Worm (Caenorhabditis elegans) whole organism, L3 larva: Measurements from ENCODE around the gene H35B03.1.
A peak's percentile ranks its signal among the peaks of the same experiment; 100 is the strongest.

ENCODE experiments used
- R02D3.7 ChIP-seq: fragments of 150-350 bp; optimal IDR thresholded peaks from 2 replicates; lab custom pipeline; 2014; ENCODE audit warnings: missing biosample characterization, missing genetic modification characterization
- ZK546.5 ChIP-seq: sonication (generic microtip); optimal IDR thresholded peaks from 2 replicates; lab custom pipeline; 2017; ENCODE audit warnings: missing biosample characterization, missing genetic modification characterization
- aly-2 ChIP-seq: fragments of 150-350 bp; optimal IDR thresholded peaks from 2 replicates; lab custom pipeline; 2014; ENCODE audit warnings: missing biosample characterization, missing genetic modification characterization
- ama-1 ChIP-seq: fragments of 150-350 bp; optimal IDR thresholded peaks from 2 replicates; lab custom pipeline; 2018
- ceh-16 ChIP-seq: sonication (generic microtip); optimal IDR thresholded peaks from 2 replicates; lab custom pipeline; 2017; ENCODE audit warnings: missing biosample characterization, missing genetic modification characterization
- ceh-28 ChIP-seq: fragments of 150-350 bp; optimal IDR thresholded peaks from 2 replicates; lab custom pipeline; 2014; ENCODE audit warnings: missing biosample characterization, missing genetic modification reagents, missing genetic modification characterization
- ceh-82 ChIP-seq: fragments of 150-350 bp; optimal IDR thresholded peaks from 2 replicates; lab custom pipeline; 2014; ENCODE audit warnings: missing biosample characterization, missing genetic modification characterization
- ceh-9 ChIP-seq: sonication (generic microtip); optimal IDR thresholded peaks from 2 replicates; lab custom pipeline; 2018; ENCODE audit warnings: missing biosample characterization, missing genetic modification characterization
- daf-12 ChIP-seq: fragments of 150-350 bp; optimal IDR thresholded peaks from 2 replicates; lab custom pipeline; 2014; ENCODE audit warnings: missing biosample characterization, missing genetic modification reagents, missing genetic modification characterization
- egl-27 ChIP-seq: sonication (generic microtip); optimal IDR thresholded peaks from 4 replicates; lab custom pipeline; 2017; ENCODE audit warnings: missing biosample characterization, missing genetic modification reagents, missing genetic modification characterization
- egl-5 ChIP-seq: fragments of 150-350 bp; optimal IDR thresholded peaks from 2 replicates; lab custom pipeline; 2017; ENCODE audit warnings: missing biosample characterization, missing genetic modification reagents, missing genetic modification characterization, inconsistent platforms
- elt-2 ChIP-seq: sonication (generic microtip); optimal IDR thresholded peaks from 2 replicates; lab custom pipeline; 2016; ENCODE audit warnings: missing genetic modification reagents, mild to moderate bottlenecking, missing genetic modification characterization, missing compliant biosample characterization
- elt-3 ChIP-seq, 3 experiments: fragments of 150-350 bp in 1 of 3; sonication (generic microtip) in 2 of 3; optimal IDR thresholded peaks; 2 replicates in 2 of 3; 4 replicates in 1 of 3; lab custom pipeline; 2014 to 2017; ENCODE audit warnings: missing biosample characterization in 3 of 3, missing genetic modification characterization in 3 of 3
- eor-1 ChIP-seq, 2 experiments: fragments of 150-350 bp; optimal IDR thresholded peaks; 2 replicates each; lab custom pipeline; 2014 to 2018; ENCODE audit warnings: missing biosample characterization in 2 of 2, missing genetic modification characterization in 2 of 2
- fkh-2 ChIP-seq: fragments of 150-350 bp; optimal IDR thresholded peaks from 2 replicates; lab custom pipeline; 2014; ENCODE audit warnings: missing biosample characterization, missing genetic modification reagents, missing genetic modification characterization
- fos-1 ChIP-seq: fragments of 150-350 bp; optimal IDR thresholded peaks from 2 replicates; lab custom pipeline; 2014; ENCODE audit warnings: missing biosample characterization, missing genetic modification characterization
- hmg-11 ChIP-seq: sonication (generic microtip); optimal IDR thresholded peaks from 2 replicates; lab custom pipeline; 2016; ENCODE audit warnings: missing genetic modification characterization, missing compliant biosample characterization
- jun-1 ChIP-seq: fragments of 150-350 bp; optimal IDR thresholded peaks from 2 replicates; lab custom pipeline; 2014; ENCODE audit warnings: missing biosample characterization, missing genetic modification reagents, missing genetic modification characterization
- lin-15B ChIP-seq: fragments of 150-350 bp; optimal IDR thresholded peaks from 2 replicates; lab custom pipeline; 2014; ENCODE audit warnings: missing biosample characterization, missing genetic modification characterization
- lin-39 ChIP-seq: fragments of 150-350 bp; optimal IDR thresholded peaks from 2 replicates; lab custom pipeline; 2018; ENCODE audit warnings: missing biosample characterization, missing genetic modification reagents, missing genetic modification characterization
- lsy-12 ChIP-seq: sonication (generic microtip); optimal IDR thresholded peaks from 2 replicates; lab custom pipeline; 2016; ENCODE audit warnings: mild to moderate bottlenecking, missing genetic modification characterization, missing compliant biosample characterization
- mdl-1 ChIP-seq: fragments of 150-350 bp; optimal IDR thresholded peaks from 2 replicates; lab custom pipeline; 2014; ENCODE audit warnings: missing biosample characterization, missing genetic modification characterization
- mml-1 ChIP-seq: fragments of 150-350 bp; sonication (generic microtip); optimal IDR thresholded peaks from 3 replicates; lab custom pipeline; 2014; ENCODE audit warnings: missing biosample characterization, missing genetic modification characterization
- nfya-1 ChIP-seq: sonication (generic microtip); optimal IDR thresholded peaks from 2 replicates; lab custom pipeline; 2017; ENCODE audit warnings: missing genetic modification characterization, mild to moderate bottlenecking, missing compliant biosample characterization, antibody characterized with exemption, moderate library complexity; ENCODE audit not compliant: insufficient read depth
- nhr-11 ChIP-seq: fragments of 150-350 bp; optimal IDR thresholded peaks from 2 replicates; lab custom pipeline; 2014; ENCODE audit warnings: missing biosample characterization, missing genetic modification characterization
- nhr-12 ChIP-seq: fragments of 150-350 bp; optimal IDR thresholded peaks from 2 replicates; lab custom pipeline; 2014; ENCODE audit warnings: missing biosample characterization, missing genetic modification characterization
- nhr-23 ChIP-seq: fragments of 150-350 bp; optimal IDR thresholded peaks from 2 replicates; lab custom pipeline; 2014; ENCODE audit warnings: missing biosample characterization, missing genetic modification reagents, missing genetic modification characterization
- nhr-237 ChIP-seq: fragments of 150-350 bp; optimal IDR thresholded peaks from 2 replicates; lab custom pipeline; 2014; ENCODE audit warnings: missing biosample characterization, missing genetic modification characterization
- nhr-25 ChIP-seq: sonication (generic microtip); optimal IDR thresholded peaks from 2 replicates; lab custom pipeline; 2017; ENCODE audit warnings: missing biosample characterization, missing genetic modification characterization
- nhr-28 ChIP-seq: fragments of 150-350 bp; optimal IDR thresholded peaks from 2 replicates; lab custom pipeline; 2014; ENCODE audit warnings: missing biosample characterization, missing genetic modification characterization
- nhr-43 ChIP-seq: sonication (generic microtip); optimal IDR thresholded peaks from 2 replicates; lab custom pipeline; 2016; ENCODE audit warnings: mild to moderate bottlenecking, missing genetic modification characterization, missing compliant biosample characterization; ENCODE audit not compliant: poor library complexity, severe bottlenecking
- nhr-76 ChIP-seq: fragments of 150-350 bp; sonication (generic microtip); optimal IDR thresholded peaks from 5 replicates; lab custom pipeline; 2014; ENCODE audit warnings: missing biosample characterization, missing genetic modification characterization
- nhr-77 ChIP-seq: fragments of 150-350 bp; optimal IDR thresholded peaks from 2 replicates; lab custom pipeline; 2014; ENCODE audit warnings: missing biosample characterization, missing genetic modification characterization
- pha-4 ChIP-seq: fragments of 150-350 bp; optimal IDR thresholded peaks from 2 replicates; lab custom pipeline; 2014; ENCODE audit warnings: missing biosample characterization, missing genetic modification reagents, missing genetic modification characterization
- pqm-1 ChIP-seq: fragments of 150-350 bp; optimal IDR thresholded peaks from 2 replicates; lab custom pipeline; 2017; ENCODE audit warnings: missing biosample characterization, missing genetic modification characterization, inconsistent platforms
- sea-2 ChIP-seq: fragments of 150-350 bp; sonication (generic microtip); optimal IDR thresholded peaks from 4 replicates; lab custom pipeline; 2014; ENCODE audit warnings: missing biosample characterization, missing genetic modification reagents, missing genetic modification characterization
- skn-1 ChIP-seq: fragments of 150-350 bp; optimal IDR thresholded peaks from 2 replicates; lab custom pipeline; 2014; ENCODE audit warnings: missing biosample characterization, missing genetic modification characterization
- snpc-4 ChIP-seq: fragments of 150-350 bp; optimal IDR thresholded peaks from 2 replicates; lab custom pipeline; 2014; ENCODE audit warnings: missing biosample characterization, missing genetic modification characterization
- tbx-2 ChIP-seq: sonication (generic microtip); optimal IDR thresholded peaks from 2 replicates; lab custom pipeline; 2016; ENCODE audit warnings: mild to moderate bottlenecking, missing genetic modification characterization, missing compliant biosample characterization
- unc-39 ChIP-seq: sonication (generic microtip); optimal IDR thresholded peaks from 4 replicates; lab custom pipeline; 2017; ENCODE audit warnings: missing biosample characterization, missing genetic modification characterization
- unc-62 ChIP-seq: fragments of 150-350 bp; sonication (generic microtip); optimal IDR thresholded peaks from 4 replicates; lab custom pipeline; 2014; ENCODE audit warnings: missing biosample characterization, missing genetic modification reagents, missing genetic modification characterization
- zag-1 ChIP-seq: fragments of 150-350 bp; optimal IDR thresholded peaks from 2 replicates; lab custom pipeline; 2014; ENCODE audit warnings: missing biosample characterization, missing genetic modification characterization
- ztf-11 ChIP-seq: fragments of 150-350 bp; optimal IDR thresholded peaks from 2 replicates; lab custom pipeline; 2014; ENCODE audit warnings: missing biosample characterization, missing genetic modification characterization
- ztf-4 ChIP-seq: fragments of 150-350 bp; optimal IDR thresholded peaks from 2 replicates; lab custom pipeline; 2014; ENCODE audit warnings: missing biosample characterization, missing genetic modification characterization

The H35B03.1 gene

ce11 chrIV:5778342-5778741 is 52.9 kb downstream of the H35B03.1 start:
- TF ChIP-seq lin-15B (tag; lab: Kevin White, UChicago) (no peak), tbx-2 (tag; lab: Kevin White, UChicago) (peak; percentile 33), skn-1 (tag; lab: Kevin White, UChicago) (no peak), elt-2 (tag; lab: Kevin White, UChicago) (peak; percentile 0), fos-1 (tag; lab: Kevin White, UChicago) (no peak), nhr-28 (tag; lab: Kevin White, UChicago) (no peak), pqm-1 (tag; lab: Kevin White, UChicago) (peak; percentile 79), ceh-28 (tag; lab: Kevin White, UChicago) (peak; percentile 21), jun-1 (tag; lab: Kevin White, UChicago) (peak; percentile 12), nhr-11 (tag; lab: Kevin White, UChicago) (no peak), elt-3 (tag; optimal IDR thresholded peaks at IDR 0.05; lab: Kevin White, UChicago) (peak in 1 of 3 experiments; percentile 64), nhr-23 (tag; lab: Kevin White, UChicago) (peak; percentile 62), sea-2 (GFP tag; lab: Kevin White, UChicago) (no peak), ztf-11 (tag; lab: Kevin White, UChicago) (no peak), ceh-9 (tag; lab: Kevin White, UChicago) (no peak), lsy-12 (tag; lab: Kevin White, UChicago) (peak; percentile 30), ceh-16 (tag; lab: Kevin White, UChicago) (no peak), nhr-12 (tag; lab: Kevin White, UChicago) (no peak), pha-4 (tag; lab: Kevin White, UChicago) (peak; percentile 73), nfya-1 (tag; lab: Kevin White, UChicago) (peak; percentile 21), ztf-4 (tag; lab: Kevin White, UChicago) (no peak), nhr-43 (tag; lab: Kevin White, UChicago) (peak; percentile 86), egl-5 (no peak), ama-1 (lab: Kevin White, UChicago) (no peak), R02D3.7 (tag; lab: Kevin White, UChicago) (no peak), unc-62 (no peak), nhr-237 (no peak), unc-39 (no peak), daf-12 (tag; lab: Kevin White, UChicago) (no peak), egl-27 (tag; lab: Kevin White, UChicago) (peak; percentile 38), ZK546.5 (tag; lab: Kevin White, UChicago) (no peak), snpc-4 (no peak), zag-1 (tag; lab: Kevin White, UChicago) (no peak), nhr-77 (no peak), ceh-82 (tag; lab: Kevin White, UChicago) (no peak), lin-39 (no peak), mml-1 (tag; lab: Kevin White, UChicago) (no peak), aly-2 (tag; lab: Kevin White, UChicago) (no peak), mdl-1 (tag; lab: Kevin White, UChicago) (no peak), fkh-2 (tag; lab: Kevin White, UChicago) (no peak), nhr-76 (no peak), eor-1 (tag; optimal IDR thresholded peaks at IDR 0.05; lab: Kevin White, UChicago) (no peak), hmg-11 (no peak), nhr-25 (peak; percentile 81)
